Worm (Caenorhabditis elegans): Measurements from ENCODE around the gene F10E9.4.

- TF ChIP-seq ZK546.5 (tag; optimal IDR thresholded peaks at IDR 0.05) (no peak), elt-3 (tag; optimal IDR thresholded peaks at IDR 0.05) (peak in 1 of 3 experiments; percentile 26), unc-39 (tag; optimal IDR thresholded peaks at IDR 0.05) (no peak), jun-1 (tag; optimal IDR thresholded peaks at IDR 0.05) (peak; percentile 16), sea-2 (GFP tag; optimal IDR thresholded peaks at IDR 0.05) (no peak), tbx-2 (tag; optimal IDR thresholded peaks at IDR 0.05) (no peak), skn-1 (tag; optimal IDR thresholded peaks at IDR 0.05) (peak; percentile 85), hmg-11 (tag; optimal IDR thresholded peaks at IDR 0.05) (peak; percentile 56), nhr-25 (tag; optimal IDR thresholded peaks at IDR 0.05) (peak; percentile 60), egl-27 (tag; optimal IDR thresholded peaks at IDR 0.05) (peak; percentile 30), ceh-82 (tag; optimal IDR thresholded peaks at IDR 0.05) (no peak), unc-62 (GFP tag; optimal IDR thresholded peaks at IDR 0.05) (no peak), ztf-11 (tag; optimal IDR thresholded peaks at IDR 0.05) (no peak), fkh-2 (tag; optimal IDR thresholded peaks at IDR 0.05) (no peak)
Observed at ce11 chrIII:8358213-8358672, 49.9 kb downstream of the F10E9.4 start, which contains the start of the genes R05D3.8 and rfp-1.

Data from whole organism, L3 larva.